Worm (Caenorhabditis elegans) whole organism, young adult: ENCODE data around the gene clec-27.

Experiments used
- B0336.3 ChIP-seq: fragments of 200-800 bp; sonication (Bioruptor generic); IDR thresholded peaks from 2 replicates; pipeline ENCODE4 v1.3.6; 2022; ENCODE audit warnings: missing genetic modification characterization, missing compliant biosample characterization
- attf-5 ChIP-seq: fragments of 200-800 bp; sonication (Bioruptor generic); optimal IDR thresholded peaks from 2 replicates; lab custom pipeline; 2018; ENCODE audit warnings: mild to moderate bottlenecking, missing genetic modification characterization, missing compliant biosample characterization
- efl-1 ChIP-seq: fragments of 150-350 bp; optimal IDR thresholded peaks from 2 replicates; lab custom pipeline; 2014; ENCODE audit warnings: missing biosample characterization, missing genetic modification reagents, missing genetic modification characterization
- egrh-3 ChIP-seq: fragments of 200-800 bp; sonication (Bioruptor generic); IDR thresholded peaks from 2 replicates; pipeline ENCODE4 v1.3.6; 2022; ENCODE audit warnings: missing genetic modification reagents, missing genetic modification characterization, missing compliant biosample characterization
- zim-3 ChIP-seq: sonication (generic microtip); optimal IDR thresholded peaks from 2 replicates; lab custom pipeline; 2017; ENCODE audit warnings: mild to moderate bottlenecking, missing genetic modification characterization, moderate library complexity, missing compliant biosample characterization

DNA sequence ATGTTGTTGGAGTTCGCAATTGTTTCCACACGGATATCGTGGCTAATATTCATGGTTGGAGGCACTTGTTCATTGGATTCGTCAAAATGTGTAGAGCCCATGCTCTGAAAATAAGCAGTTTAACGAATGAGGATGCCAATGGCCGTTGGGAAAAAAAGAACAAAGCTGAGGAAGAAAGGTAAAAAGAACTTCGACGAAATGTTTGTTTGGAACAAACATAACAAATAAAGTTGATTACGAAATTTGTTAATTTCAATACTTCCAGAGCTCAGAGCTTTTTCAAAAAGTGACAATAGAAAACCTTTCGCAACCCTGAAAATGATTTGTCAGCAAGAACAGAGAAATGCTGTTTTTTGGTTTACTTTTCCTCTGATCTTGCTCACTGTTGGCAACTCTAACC lies 25.6 kb downstream of the clec-27 start, which contains the start of gene F09C6.3:
- TF ChIP-seq efl-1, result no peak
- TF ChIP-seq zim-3 (tag; lab: Kevin White, UChicago), result no peak
- TF ChIP-seq B0336.3 (GFP tag; lab: Robert Waterston, UW), result no peak
- TF ChIP-seq egrh-3 (GFP tag; lab: Robert Waterston, UW), result no peak
- TF ChIP-seq attf-5 (GFP tag; lab: Kevin White, UChicago), result no peak
